Fruit fly (Drosophila melanogaster) whole organism, embryonic: Measurements from ENCODE around the gene MAPk-Ak2.
A peak's percentile ranks its signal among the peaks of the same experiment; 100 is the strongest.

Experiments
- Asciz ChIP-seq: fragments of 200-800 bp; sonication (Bioruptor generic); optimal IDR thresholded peaks from 2 replicates; lab custom pipeline; 2017; ENCODE audit warnings: missing biosample characterization, mild to moderate bottlenecking, missing genetic modification characterization, missing genetic modification reagents
- CG11247 ChIP-seq: fragments of 200-800 bp; sonication (Bioruptor generic); IDR thresholded peaks from 2 replicates; pipeline ENCODE4 v1.3.6; 2022; ENCODE audit warnings: missing biosample characterization, missing genetic modification characterization
- CG11456 ChIP-seq: fragments of 200-800 bp; sonication (Bioruptor generic); IDR thresholded peaks from 3 replicates; pipeline ENCODE4 v1.3.6; 2022; ENCODE audit warnings: missing biosample characterization, missing genetic modification characterization
- CG11560 ChIP-seq: fragments of 200-800 bp; sonication (Bioruptor generic); IDR thresholded peaks from 3 replicates; pipeline ENCODE4 v1.3.6; 2022; ENCODE audit warnings: missing biosample characterization, missing genetic modification characterization
- CG12299 ChIP-seq: fragments of 200-800 bp; sonication (Bioruptor generic); optimal IDR thresholded peaks from 2 replicates; lab custom pipeline; 2018; ENCODE audit warnings: missing biosample characterization, mild to moderate bottlenecking, missing genetic modification characterization
- CG1233 ChIP-seq: fragments of 200-800 bp; sonication (Bioruptor generic); optimal IDR thresholded peaks from 4 replicates; lab custom pipeline; 2018; ENCODE audit warnings: missing biosample characterization, mild to moderate bottlenecking, missing genetic modification characterization
- CG12391 ChIP-seq: fragments of 200-800 bp; sonication (Bioruptor generic); optimal IDR thresholded peaks from 3 replicates; lab custom pipeline; 2018; ENCODE audit warnings: missing biosample characterization, mild to moderate bottlenecking, missing genetic modification characterization, moderate library complexity
- CG12942 ChIP-seq: fragments of 200-800 bp; sonication (Bioruptor generic); optimal IDR thresholded peaks from 3 replicates; lab custom pipeline; 2016; ENCODE audit warnings: missing biosample characterization, missing genetic modification characterization
- CG13296 ChIP-seq: fragments of 200-800 bp; sonication (Bioruptor generic); optimal IDR thresholded peaks from 3 replicates; lab custom pipeline; 2018; ENCODE audit warnings: missing biosample characterization, mild to moderate bottlenecking, missing genetic modification characterization
- CG14965 ChIP-seq: fragments of 200-800 bp; sonication (Bioruptor generic); optimal IDR thresholded peaks from 2 replicates; lab custom pipeline; 2016; ENCODE audit warnings: missing biosample characterization, missing genetic modification characterization, borderline replicate concordance
- CG1832 ChIP-seq: fragments of 200-800 bp; sonication (Bioruptor generic); optimal IDR thresholded peaks from 2 replicates; lab custom pipeline; 2017; ENCODE audit warnings: missing biosample characterization, mild to moderate bottlenecking, missing genetic modification characterization, inconsistent platforms
- CG18764 ChIP-seq: fragments of 200-800 bp; sonication (Bioruptor generic); optimal IDR thresholded peaks from 3 replicates; lab custom pipeline; 2016; ENCODE audit warnings: missing biosample characterization, missing genetic modification characterization
- CG2889 ChIP-seq: fragments of 200-800 bp; sonication (Bioruptor generic); IDR thresholded peaks from 3 replicates; pipeline ENCODE4 v1.3.6; 2022; ENCODE audit warnings: missing biosample characterization, missing genetic modification characterization
- CG32772 ChIP-seq: fragments of 200-800 bp; sonication (Bioruptor generic); IDR thresholded peaks from 2 replicates; pipeline ENCODE4 v1.3.6; 2022; ENCODE audit warnings: missing biosample characterization, missing genetic modification characterization
- CG6654 ChIP-seq: fragments of 200-800 bp; sonication (Bioruptor generic); optimal IDR thresholded peaks from 2 replicates; lab custom pipeline; 2017; ENCODE audit warnings: missing biosample characterization, mild to moderate bottlenecking, missing genetic modification characterization
- CG6683 ChIP-seq: fragments of 200-800 bp; sonication (Bioruptor generic); optimal IDR thresholded peaks from 2 replicates; lab custom pipeline; 2017; ENCODE audit warnings: missing biosample characterization, mild to moderate bottlenecking, missing genetic modification characterization, missing genetic modification reagents
- CG6813 ChIP-seq: fragments of 200-800 bp; sonication (Bioruptor generic); optimal IDR thresholded peaks from 2 replicates; lab custom pipeline; 2017; ENCODE audit warnings: missing biosample characterization, missing genetic modification characterization, mild to moderate bottlenecking, moderate library complexity, missing genetic modification reagents
- CG6854 ChIP-seq: fragments of 200-800 bp; sonication (Bioruptor generic); optimal IDR thresholded peaks from 3 replicates; lab custom pipeline; 2017; ENCODE audit warnings: missing biosample characterization, mild to moderate bottlenecking, missing genetic modification characterization
- CG9932 ChIP-seq: fragments of 200-800 bp; sonication (Bioruptor generic); IDR thresholded peaks from 2 replicates; pipeline ENCODE4 v1.3.6; 2022; ENCODE audit warnings: missing biosample characterization, missing genetic modification characterization
- Dbx ChIP-seq: fragments of 200-800 bp; sonication (Bioruptor generic); IDR thresholded peaks from 3 replicates; pipeline ENCODE4 v1.3.6; 2022; ENCODE audit warnings: missing biosample characterization, missing genetic modification characterization
- Dp ChIP-seq: fragments of 200-800 bp; sonication (Bioruptor generic); optimal IDR thresholded peaks from 2 replicates; lab custom pipeline; 2018; ENCODE audit warnings: missing biosample characterization, mild to moderate bottlenecking, missing genetic modification characterization, moderate library complexity
- Eip74EF ChIP-seq, 2 experiments: fragments of 200-800 bp in 1 of 2; fragments of >200 bp in 1 of 2; sonication (Bioruptor generic) in 1 of 2; optimal IDR thresholded peaks; 2 replicates each; lab custom pipeline; 2017 to 2019; ENCODE audit warnings: missing biosample characterization in 2 of 2, missing genetic modification characterization in 2 of 2, mild to moderate bottlenecking in 1 of 2, moderate library complexity in 1 of 2
- HLH3B ChIP-seq: fragments of 200-800 bp; sonication (Bioruptor generic); IDR thresholded peaks from 2 replicates; pipeline ENCODE4 v1.3.6; 2022; ENCODE audit warnings: missing biosample characterization, missing genetic modification characterization
- HLH54F ChIP-seq: fragments of 200-800 bp; sonication (Bioruptor generic); optimal IDR thresholded peaks from 3 replicates; lab custom pipeline; 2016; ENCODE audit warnings: missing biosample characterization, missing genetic modification characterization
- HLHmδ ChIP-seq: fragments of 200-800 bp; sonication (Bioruptor generic); optimal IDR thresholded peaks from 2 replicates; lab custom pipeline; 2018; ENCODE audit warnings: missing biosample characterization, mild to moderate bottlenecking, missing genetic modification characterization, moderate library complexity
- Myb ChIP-seq: fragments of 200-800 bp; sonication (Bioruptor generic); optimal IDR thresholded peaks from 2 replicates; lab custom pipeline; 2016; ENCODE audit warnings: missing biosample characterization, missing genetic modification characterization
- Optix ChIP-seq: fragments of 200-800 bp; sonication (Bioruptor generic); IDR thresholded peaks from 3 replicates; pipeline ENCODE4 v1.3.6; 2022; ENCODE audit warnings: missing biosample characterization, missing genetic modification characterization
- Spps ChIP-seq: fragments of 200-800 bp; sonication (Bioruptor generic); optimal IDR thresholded peaks from 2 replicates; lab custom pipeline; 2018; ENCODE audit warnings: missing biosample characterization, mild to moderate bottlenecking, missing genetic modification characterization
- Sry-β ChIP-seq: fragments of 200-800 bp; sonication (Bioruptor generic); optimal IDR thresholded peaks from 2 replicates; lab custom pipeline; 2018; ENCODE audit warnings: missing biosample characterization, mild to moderate bottlenecking, missing genetic modification characterization, moderate library complexity
- Xbp1 ChIP-seq: fragments of 200-800 bp; sonication (Bioruptor generic); optimal IDR thresholded peaks from 3 replicates; lab custom pipeline; 2016; ENCODE audit warnings: missing biosample characterization, mild to moderate bottlenecking, missing genetic modification characterization
- bowl ChIP-seq: fragments of 200-800 bp; sonication (Bioruptor generic); IDR thresholded peaks from 2 replicates; pipeline ENCODE4 v1.3.6; 2022; ENCODE audit warnings: missing biosample characterization, missing genetic modification characterization
- br ChIP-seq: fragments of >200 bp; optimal IDR thresholded peaks from 2 replicates; lab custom pipeline; 2017
- ci ChIP-seq: fragments of 200-800 bp; sonication (Bioruptor generic); IDR thresholded peaks from 3 replicates; pipeline ENCODE4 v1.3.6; 2022; ENCODE audit warnings: missing biosample characterization, missing genetic modification characterization
- dmrt11E ChIP-seq: fragments of 200-800 bp; sonication (Bioruptor generic); optimal IDR thresholded peaks from 3 replicates; lab custom pipeline; 2018; ENCODE audit warnings: missing biosample characterization, mild to moderate bottlenecking, missing genetic modification characterization, moderate library complexity
- dmrt99B ChIP-seq: fragments of 200-800 bp; sonication (Bioruptor generic); optimal IDR thresholded peaks from 2 replicates; lab custom pipeline; 2018; ENCODE audit warnings: missing biosample characterization, mild to moderate bottlenecking, missing genetic modification characterization, moderate library complexity
- gfzf ChIP-seq: fragments of 200-800 bp; sonication (Bioruptor generic); optimal IDR thresholded peaks from 2 replicates; lab custom pipeline; 2016; ENCODE audit warnings: missing biosample characterization, mild to moderate bottlenecking, missing genetic modification characterization, moderate library complexity
- hb ChIP-seq: fragments of 200-800 bp; sonication (Bioruptor generic); IDR thresholded peaks from 3 replicates; pipeline ENCODE4 v1.3.6; 2022; ENCODE audit warnings: missing biosample characterization, missing genetic modification characterization; ENCODE audit not compliant: partially characterized antibody
- ken ChIP-seq: fragments of 200-800 bp; sonication (Bioruptor generic); IDR thresholded peaks from 3 replicates; pipeline ENCODE4 v1.3.6; 2022; ENCODE audit warnings: missing biosample characterization, missing genetic modification characterization
- knrl ChIP-seq: fragments of 200-800 bp; sonication (Bioruptor generic); IDR thresholded peaks from 3 replicates; pipeline ENCODE4 v1.3.6; 2022; ENCODE audit warnings: missing biosample characterization, missing genetic modification characterization; ENCODE audit not compliant: partially characterized antibody
- pho ChIP-seq: fragments of 200-800 bp; sonication (Bioruptor generic); optimal IDR thresholded peaks from 2 replicates; lab custom pipeline; 2016; ENCODE audit warnings: missing biosample characterization, missing genetic modification characterization
- pzg ChIP-seq: fragments of 200-800 bp; sonication (Bioruptor generic); optimal IDR thresholded peaks from 3 replicates; lab custom pipeline; 2018; ENCODE audit warnings: missing biosample characterization, mild to moderate bottlenecking, missing genetic modification characterization, moderate library complexity
- run ChIP-seq: fragments of 200-800 bp; sonication (Bioruptor generic); optimal IDR thresholded peaks from 3 replicates; lab custom pipeline; 2018; ENCODE audit warnings: missing biosample characterization, mild to moderate bottlenecking, missing genetic modification characterization
- sisA ChIP-seq: fragments of 200-800 bp; sonication (Bioruptor generic); IDR thresholded peaks from 2 replicates; pipeline ENCODE4 v1.3.6; 2022; ENCODE audit warnings: missing biosample characterization, missing genetic modification characterization
- slp2 ChIP-seq: fragments of 200-800 bp; sonication (Bioruptor generic); optimal IDR thresholded peaks from 2 replicates; lab custom pipeline; 2016; ENCODE audit warnings: missing biosample characterization, missing genetic modification characterization
- so ChIP-seq: fragments of 200-800 bp; sonication (Bioruptor generic); IDR thresholded peaks from 3 replicates; pipeline ENCODE4 v1.3.6; 2022; ENCODE audit warnings: missing biosample characterization, missing genetic modification characterization
- tio ChIP-seq: fragments of 200-800 bp; sonication (Bioruptor generic); optimal IDR thresholded peaks from 2 replicates; lab custom pipeline; 2017; ENCODE audit warnings: missing biosample characterization, missing genetic modification characterization, inconsistent platforms
- tup ChIP-seq: fragments of 200-800 bp; sonication (Bioruptor generic); optimal IDR thresholded peaks from 2 replicates; lab custom pipeline; 2016; ENCODE audit warnings: missing biosample characterization, mild to moderate bottlenecking, missing genetic modification characterization, moderate library complexity
- twi ChIP-seq: fragments of 200-800 bp; optimal IDR thresholded peaks from 2 replicates; lab custom pipeline; 2019; ENCODE audit warnings: missing biosample characterization, mild to moderate bottlenecking, missing genetic modification characterization, moderate library complexity
- yki ChIP-seq: fragments of >200 bp; optimal IDR thresholded peaks from 3 replicates; lab custom pipeline; 2018
- zen ChIP-seq: fragments of 200-800 bp; sonication (Bioruptor generic); optimal IDR thresholded peaks from 3 replicates; lab custom pipeline; 2018; ENCODE audit warnings: missing biosample characterization, mild to moderate bottlenecking, missing genetic modification characterization, moderate library complexity

Gene MAPk-Ak2

dm6 chrX:5744992-5745732 is 18.8 kb downstream of the MAPk-Ak2 start (continued):
- 0 out of 3 replicates have a peak, but pooled peaks have one; percentile 37 for TF ChIP-seq ken (GFP tag; lab: Robert Waterston, UW)
- TF ChIP-seq Dp (GFP tag; lab: Kevin White, UChicago), result no peak
- 0 out of 3 replicates have a peak, but pooled peaks have one; percentile 35 for TF ChIP-seq CG11456
- TF ChIP-seq Asciz (GFP tag; lab: Kevin White, UChicago), result no peak
- TF ChIP-seq bowl, result no peak; the same call in 1 of the 2 replicates
- no peak for TF ChIP-seq hb (GFP tag; lab: Robert Waterston, UW)
- TF ChIP-seq Optix (GFP tag; lab: Robert Waterston, UW), result no peak
- no peak for TF ChIP-seq CG12299 (tag; lab: Kevin White, UChicago)
- no peak for TF ChIP-seq twi (tag; lab: Kevin White, UChicago)
- peak; percentile 86 for TF ChIP-seq Sry-β (GFP tag; lab: Kevin White, UChicago)
- no peak for TF ChIP-seq CG11560 (tag; lab: Robert Waterston, UW)
- no peak for TF ChIP-seq CG1233 (GFP tag; lab: Kevin White, UChicago)
- TF ChIP-seq Spps, result no peak
- no peak for TF ChIP-seq CG18764 (GFP tag; lab: Kevin White, UChicago)
- TF ChIP-seq dmrt99B (tag; lab: Kevin White, UChicago), result no peak
- peak; percentile 29; the same call in 1 of the 3 replicates for TF ChIP-seq ci (GFP tag; lab: Robert Waterston, UW)
- TF ChIP-seq gfzf (GFP tag; lab: Kevin White, UChicago), result no peak
- TF ChIP-seq pho (GFP tag; lab: Kevin White, UChicago), result peak; percentile 33
- no peak for TF ChIP-seq slp2 (GFP tag; lab: Kevin White, UChicago)
- TF ChIP-seq CG14965, result no peak
- no peak for TF ChIP-seq CG6654 (GFP tag; lab: Kevin White, UChicago)
- no peak for TF ChIP-seq HLH3B (GFP tag; lab: Robert Waterston, UW)
- TF ChIP-seq yki (lab: Kevin White, UChicago), result no peak
- TF ChIP-seq zen, result no peak
- TF ChIP-seq tio (GFP tag; lab: Kevin White, UChicago), result peak; percentile 12
- peak; percentile 1 for TF ChIP-seq CG12391 (tag; lab: Kevin White, UChicago)
- TF ChIP-seq CG6854 (GFP tag; lab: Kevin White, UChicago), result no peak
- no peak for TF ChIP-seq pzg (GFP tag; lab: Kevin White, UChicago)
- TF ChIP-seq Xbp1 (GFP tag; lab: Kevin White, UChicago), result no peak
- peak; percentile 79 for TF ChIP-seq CG1832 (GFP tag; lab: Kevin White, UChicago)
- TF ChIP-seq HLH54F (GFP tag; lab: Kevin White, UChicago), result no peak
- no peak for TF ChIP-seq br (lab: Kevin White, UChicago)
- TF ChIP-seq CG2889, result no peak
- no peak for TF ChIP-seq CG6813 (GFP tag; lab: Kevin White, UChicago)
- peak; percentile 5 for TF ChIP-seq Myb
- TF ChIP-seq CG12942 (GFP tag; lab: Kevin White, UChicago), result no peak
- no peak for TF ChIP-seq CG13296 (GFP tag; lab: Kevin White, UChicago)
- no peak for TF ChIP-seq Dbx (GFP tag; lab: Robert Waterston, UW)
- TF ChIP-seq CG32772 (GFP tag; lab: Robert Waterston, UW), result no peak
- no peak for TF ChIP-seq HLHmδ
- no peak for TF ChIP-seq sisA (GFP tag; lab: Robert Waterston, UW)
- no peak for TF ChIP-seq Eip74EF (GFP tag; optimal IDR thresholded peaks at IDR 0.05; lab: Kevin White, UChicago)
- TF ChIP-seq so (GFP tag; lab: Robert Waterston, UW), result no peak
- peak; percentile 62 for TF ChIP-seq CG9932 (GFP tag; lab: Robert Waterston, UW)
- no peak for TF ChIP-seq CG6683 (GFP tag; lab: Kevin White, UChicago)
- no peak for TF ChIP-seq tup (GFP tag; lab: Kevin White, UChicago)
- TF ChIP-seq run, result no peak
- no peak for TF ChIP-seq dmrt11E (tag; lab: Kevin White, UChicago)
- peak; percentile 69; the same call in 2 of the 3 replicates for TF ChIP-seq knrl (GFP tag; lab: Robert Waterston, UW)
- TF ChIP-seq CG11247, result no peak
